Fruit fly (Drosophila melanogaster) whole organism, embryonic: ENCODE data around the gene CG3587.

Experiments used
- CG13624 ChIP-seq: fragments of 200-800 bp; sonication (Bioruptor generic); optimal IDR thresholded peaks from 2 replicates; lab custom pipeline; 2016; ENCODE audit warnings: missing biosample characterization, missing genetic modification characterization
- CG3065 ChIP-seq: fragments of 200-800 bp; sonication (Bioruptor generic); optimal IDR thresholded peaks from 2 replicates; lab custom pipeline; 2016; ENCODE audit warnings: missing biosample characterization, missing genetic modification characterization
- CG7839 ChIP-seq: fragments of 200-800 bp; sonication (Bioruptor generic); optimal IDR thresholded peaks from 3 replicates; lab custom pipeline; 2018; ENCODE audit warnings: missing biosample characterization, mild to moderate bottlenecking, missing genetic modification characterization, moderate library complexity
- ab ChIP-seq: fragments of 200-800 bp; sonication (Bioruptor generic); optimal IDR thresholded peaks from 2 replicates; lab custom pipeline; 2016; ENCODE audit warnings: missing biosample characterization, missing genetic modification characterization
- fd102C ChIP-seq: fragments of 200-800 bp; sonication (Bioruptor generic); optimal IDR thresholded peaks from 2 replicates; lab custom pipeline; 2018; ENCODE audit warnings: missing biosample characterization, mild to moderate bottlenecking, missing genetic modification characterization, moderate library complexity
- pb ChIP-seq: fragments of 200-800 bp; sonication (Bioruptor generic); optimal IDR thresholded peaks from 3 replicates; lab custom pipeline; 2016; ENCODE audit warnings: missing biosample characterization, missing genetic modification characterization
- salm ChIP-seq: fragments of 200-800 bp; sonication (Bioruptor generic); optimal IDR thresholded peaks from 2 replicates; lab custom pipeline; 2018; ENCODE audit warnings: missing biosample characterization, mild to moderate bottlenecking, missing genetic modification characterization
- z ChIP-seq: fragments of 200-800 bp; sonication (Bioruptor generic); IDR thresholded peaks from 3 replicates; pipeline ENCODE4 v1.3.6; 2022; ENCODE audit warnings: missing biosample characterization, missing genetic modification characterization

dm6 chrX:1903968-1904367 is 36.1 kb upstream of the CG3587 start:
- no peak for TF ChIP-seq CG13624
- TF ChIP-seq salm (tag; lab: Kevin White, UChicago): no peak
- TF ChIP-seq ab (GFP tag; lab: Kevin White, UChicago): no peak
- no peak for TF ChIP-seq CG3065 (GFP tag; lab: Kevin White, UChicago)
- TF ChIP-seq fd102C: no peak
- no peak for TF ChIP-seq z (GFP tag; lab: Robert Waterston, UW)
- TF ChIP-seq pb: no peak
- no peak for TF ChIP-seq CG7839 (tag; lab: Kevin White, UChicago)
